Fruit fly (Drosophila melanogaster): ENCODE measurements around the gene CG15646.

DNA sequence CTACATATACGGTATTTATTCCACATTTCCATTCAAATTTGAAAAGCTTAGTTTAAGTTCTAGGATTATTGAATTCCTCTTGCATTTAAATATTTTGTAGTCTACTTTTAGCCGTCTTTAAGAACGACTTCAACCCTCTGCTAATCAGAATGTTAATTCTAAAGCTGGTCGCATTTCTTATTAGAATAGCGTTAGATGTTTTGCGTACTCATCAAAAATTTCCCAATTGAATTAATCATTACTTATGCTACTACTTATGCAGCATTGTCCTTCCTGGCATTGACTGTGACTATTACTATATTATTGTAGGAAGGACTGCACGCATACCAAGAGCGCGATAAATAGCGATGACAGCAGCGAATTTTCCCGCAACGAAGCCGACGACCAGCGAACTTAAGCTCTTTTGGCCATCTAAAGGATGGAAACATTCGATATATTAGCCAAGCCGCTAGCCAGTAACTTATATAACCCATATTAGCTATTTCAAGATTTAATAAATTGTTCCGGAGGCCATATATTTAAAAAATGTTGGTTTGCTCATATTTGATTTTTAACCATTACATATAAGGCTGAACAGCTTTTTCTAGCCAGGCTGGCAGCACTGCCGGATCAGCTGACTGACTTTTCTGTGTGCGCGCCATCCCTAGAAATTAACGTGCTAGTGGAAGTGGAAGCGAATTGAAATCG is 26.2 kb upstream of the CG15646 start, which contains the start of gene CG8128:
- no peak for TF ChIP-seq psq (optimal IDR thresholded peaks at IDR 0.05)
- no peak for TF ChIP-seq Sin3A (optimal IDR thresholded peaks at IDR 0.05)
- no peak for TF ChIP-seq insv (optimal IDR thresholded peaks at IDR 0.05)
